Fruit fly (Drosophila melanogaster): Measurements from ENCODE around the gene CG11537.
A peak's percentile ranks its signal among the peaks of the same experiment; 100 is the strongest.

CG11537 gene

DNA sequence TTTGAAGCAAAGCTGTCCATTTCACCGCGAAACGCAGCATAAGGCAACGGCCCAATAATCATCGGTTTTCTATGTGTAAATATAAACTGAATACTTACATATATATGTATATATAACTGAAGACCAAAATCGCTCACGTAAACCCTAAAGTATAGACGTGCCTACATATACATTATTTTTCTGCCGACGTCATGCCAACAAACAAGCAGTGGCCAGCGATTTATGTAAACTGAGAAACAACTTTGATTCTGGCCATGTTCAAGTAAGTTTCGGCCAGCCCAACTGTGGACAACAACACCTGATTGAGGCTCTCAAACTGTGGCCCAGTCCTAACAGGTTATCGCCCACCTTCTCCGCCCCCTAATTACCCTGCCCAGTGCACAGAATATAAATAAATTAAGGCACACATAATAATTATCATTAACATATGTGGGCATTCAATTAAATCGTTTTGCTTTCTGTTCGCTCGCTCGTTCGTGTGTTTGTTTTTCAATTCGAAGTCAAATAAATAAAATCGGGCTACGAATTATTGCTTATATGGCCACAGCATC lies 61.2 kb downstream of the CG11537 start (continued):
- TF ChIP-seq Vsx1 (GFP tag; optimal IDR thresholded peaks at IDR 0.05) (peak; percentile 42), C15 (GFP tag; IDR thresholded peaks at IDR 0.05) (no peak), Xbp1 (GFP tag; optimal IDR thresholded peaks at IDR 0.05) (no peak), CG4617 (GFP tag; optimal IDR thresholded peaks at IDR 0.05; ENCODE audit: borderline replicate concordance) (no peak), CG11093 (GFP tag; IDR thresholded peaks at IDR 0.05) (no peak), CG4730 (GFP tag; IDR thresholded peaks at IDR 0.05) (no peak), B-H2 (GFP tag; optimal IDR thresholded peaks at IDR 0.05) (no peak), nerfin-1 (tag; optimal IDR thresholded peaks at IDR 0.05) (no peak), cg (GFP tag; optimal IDR thresholded peaks at IDR 0.05) (peak; percentile 55), Jarid2 (GFP tag; optimal IDR thresholded peaks at IDR 0.05) (no peak), yki (optimal IDR thresholded peaks at IDR 0.05) (no peak), Stat92E (GFP tag; optimal IDR thresholded peaks at IDR 0.05) (no peak), danr (GFP tag; IDR thresholded peaks at IDR 0.05) (no peak), lov (optimal IDR thresholded peaks at IDR 0.05) (no peak), lov (GFP tag; IDR thresholded peaks at IDR 0.05) (no peak), cad (GFP tag; optimal IDR thresholded peaks at IDR 0.05) (peak; percentile 50), CG18011 (GFP tag; optimal IDR thresholded peaks at IDR 0.05) (no peak), CG7786 (GFP tag; optimal IDR thresholded peaks at IDR 0.05) (no peak), CG17361 (GFP tag; IDR thresholded peaks at IDR 0.05) (no peak), CG4820 (GFP tag; optimal IDR thresholded peaks at IDR 0.05) (no peak), Hr51 (GFP tag; optimal IDR thresholded peaks at IDR 0.05) (no peak), Meics (GFP tag; optimal IDR thresholded peaks at IDR 0.05) (no peak), Mrtf (GFP tag; IDR thresholded peaks at IDR 0.05) (no peak), CG13296 (GFP tag; optimal IDR thresholded peaks at IDR 0.05) (no peak), sens (GFP tag) (peak; percentile 69), hkb (optimal IDR thresholded peaks at IDR 0.05) (no peak), hkb (GFP tag; IDR thresholded peaks at IDR 0.05) (no peak), CG3407 (GFP tag; optimal IDR thresholded peaks at IDR 0.05) (no peak), dati (GFP tag; IDR thresholded peaks at IDR 0.05) (no peak), CG6765 (GFP tag; optimal IDR thresholded peaks at IDR 0.05) (no peak), CG7556 (GFP tag; optimal IDR thresholded peaks at IDR 0.05) (no peak), CG15073 (GFP tag; optimal IDR thresholded peaks at IDR 0.05) (no peak), Kr (GFP tag; optimal IDR thresholded peaks at IDR 0.05) (no peak), en (GFP tag; optimal IDR thresholded peaks at IDR 0.05) (no peak), CG8765 (GFP tag; IDR thresholded peaks at IDR 0.05) (no peak), CG8388 (GFP tag; optimal IDR thresholded peaks at IDR 0.05) (no peak), CG12391 (tag; optimal IDR thresholded peaks at IDR 0.05) (no peak), Doc3 (GFP tag; IDR thresholded peaks at IDR 0.05; ENCODE audit: partially characterized antibody) (no peak), schlank (tag; optimal IDR thresholded peaks at IDR 0.05) (no peak), CG4707 (GFP tag; optimal IDR thresholded peaks at IDR 0.05) (no peak), fd3F (GFP tag; optimal IDR thresholded peaks at IDR 0.05) (no peak), unpg (GFP tag; optimal IDR thresholded peaks at IDR 0.05) (no peak), slou (GFP tag; optimal IDR thresholded peaks at IDR 0.05) (no peak), CG32532 (GFP tag; IDR thresholded peaks at IDR 0.05) (no peak), Fer1 (GFP tag; optimal IDR thresholded peaks at IDR 0.05) (no peak), CG13775 (GFP tag; optimal IDR thresholded peaks at IDR 0.05) (no peak), Hand (GFP tag; optimal IDR thresholded peaks at IDR 0.05) (no peak), bab2 (GFP tag; optimal IDR thresholded peaks at IDR 0.05) (no peak), CG8924 (tag; optimal IDR thresholded peaks at IDR 0.05) (no peak), CG32767 (GFP tag; IDR thresholded peaks at IDR 0.05) (no peak), pho (GFP tag; optimal IDR thresholded peaks at IDR 0.05) (no peak), hth (optimal IDR thresholded peaks at IDR 0.05) (no peak)

Measured in whole organism, embryonic.